Fruit fly (Drosophila melanogaster): Measurements from ENCODE around the gene CG3213.

DNA sequence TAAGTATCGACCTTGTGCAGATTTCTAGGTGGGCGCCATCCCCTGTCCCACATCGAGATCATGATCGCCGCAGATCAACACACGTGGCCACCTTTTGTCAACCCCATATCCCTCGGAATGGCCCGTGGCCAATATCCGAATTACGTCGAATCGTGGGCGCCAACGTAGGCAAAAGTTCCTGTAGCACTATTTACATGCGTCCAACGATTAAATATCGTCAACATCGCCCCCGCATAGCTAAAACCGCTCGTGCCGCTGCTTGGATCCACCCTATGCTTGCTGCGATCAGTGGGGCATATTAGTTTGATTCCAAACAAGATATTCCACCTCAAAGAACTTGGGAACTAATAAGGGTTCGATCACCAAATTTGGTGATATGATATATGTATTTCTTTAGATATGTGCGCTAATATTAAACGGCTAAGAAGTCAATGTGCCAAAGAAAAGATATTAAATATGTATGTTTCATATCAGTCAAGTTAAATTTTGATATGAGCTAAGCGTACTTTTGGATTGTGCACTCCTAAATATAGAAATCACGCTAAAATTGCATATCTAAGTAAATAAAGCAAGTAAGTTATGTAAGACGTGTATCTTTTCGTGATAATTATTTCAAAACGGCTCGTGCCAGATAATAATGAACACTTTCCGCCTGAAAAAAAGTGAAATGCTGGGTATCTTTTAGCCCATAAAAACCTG is 42.2 kb downstream of the CG3213 start:
- TF ChIP-seq CG3281 (GFP tag; optimal IDR thresholded peaks at IDR 0.05) (peak; percentile 41), Vsx1 (GFP tag; optimal IDR thresholded peaks at IDR 0.05) (no peak), Jarid2 (GFP tag; optimal IDR thresholded peaks at IDR 0.05) (no peak), CG13624 (GFP tag; optimal IDR thresholded peaks at IDR 0.05) (peak; percentile 36), Mrtf (GFP tag; IDR thresholded peaks at IDR 0.05) (peak; percentile 37; the same call in 1 of the 3 replicates), E2f2 (GFP tag; IDR thresholded peaks at IDR 0.05) (no peak)

All from whole organism, embryonic.